Worm (Caenorhabditis elegans) whole organism, L3 larva: Measurements from ENCODE around the gene pho-12.

ENCODE experiments used
- R02D3.7 ChIP-seq: fragments of 150-350 bp; optimal IDR thresholded peaks from 2 replicates; lab custom pipeline; 2014; ENCODE audit warnings: missing biosample characterization, missing genetic modification characterization
- aly-2 ChIP-seq: fragments of 150-350 bp; optimal IDR thresholded peaks from 2 replicates; lab custom pipeline; 2014; ENCODE audit warnings: missing biosample characterization, missing genetic modification characterization
- ceh-16 ChIP-seq: sonication (generic microtip); optimal IDR thresholded peaks from 2 replicates; lab custom pipeline; 2017; ENCODE audit warnings: missing biosample characterization, missing genetic modification characterization
- ceh-28 ChIP-seq: fragments of 150-350 bp; optimal IDR thresholded peaks from 2 replicates; lab custom pipeline; 2014; ENCODE audit warnings: missing biosample characterization, missing genetic modification reagents, missing genetic modification characterization
- ceh-9 ChIP-seq: sonication (generic microtip); optimal IDR thresholded peaks from 2 replicates; lab custom pipeline; 2018; ENCODE audit warnings: missing biosample characterization, missing genetic modification characterization
- egl-27 ChIP-seq: sonication (generic microtip); optimal IDR thresholded peaks from 4 replicates; lab custom pipeline; 2017; ENCODE audit warnings: missing biosample characterization, missing genetic modification reagents, missing genetic modification characterization
- egl-5 ChIP-seq: fragments of 150-350 bp; optimal IDR thresholded peaks from 2 replicates; lab custom pipeline; 2017; ENCODE audit warnings: missing biosample characterization, missing genetic modification reagents, missing genetic modification characterization, inconsistent platforms
- elt-2 ChIP-seq: sonication (generic microtip); optimal IDR thresholded peaks from 2 replicates; lab custom pipeline; 2016; ENCODE audit warnings: missing genetic modification reagents, mild to moderate bottlenecking, missing genetic modification characterization, missing compliant biosample characterization
- elt-3 ChIP-seq, 3 experiments: fragments of 150-350 bp in 1 of 3; sonication (generic microtip) in 2 of 3; optimal IDR thresholded peaks; 2 replicates in 2 of 3; 4 replicates in 1 of 3; lab custom pipeline; 2014 to 2017; ENCODE audit warnings: missing biosample characterization in 3 of 3, missing genetic modification characterization in 3 of 3
- eor-1 ChIP-seq, 2 experiments: fragments of 150-350 bp; optimal IDR thresholded peaks; 2 replicates each; lab custom pipeline; 2014 to 2018; ENCODE audit warnings: missing biosample characterization in 2 of 2, missing genetic modification characterization in 2 of 2
- fkh-2 ChIP-seq: fragments of 150-350 bp; optimal IDR thresholded peaks from 2 replicates; lab custom pipeline; 2014; ENCODE audit warnings: missing biosample characterization, missing genetic modification reagents, missing genetic modification characterization
- fos-1 ChIP-seq: fragments of 150-350 bp; optimal IDR thresholded peaks from 2 replicates; lab custom pipeline; 2014; ENCODE audit warnings: missing biosample characterization, missing genetic modification characterization
- hmg-11 ChIP-seq: sonication (generic microtip); optimal IDR thresholded peaks from 2 replicates; lab custom pipeline; 2016; ENCODE audit warnings: missing genetic modification characterization, missing compliant biosample characterization
- jun-1 ChIP-seq: fragments of 150-350 bp; optimal IDR thresholded peaks from 2 replicates; lab custom pipeline; 2014; ENCODE audit warnings: missing biosample characterization, missing genetic modification reagents, missing genetic modification characterization
- lin-39 ChIP-seq: fragments of 150-350 bp; optimal IDR thresholded peaks from 2 replicates; lab custom pipeline; 2018; ENCODE audit warnings: missing biosample characterization, missing genetic modification reagents, missing genetic modification characterization
- lsy-12 ChIP-seq: sonication (generic microtip); optimal IDR thresholded peaks from 2 replicates; lab custom pipeline; 2016; ENCODE audit warnings: mild to moderate bottlenecking, missing genetic modification characterization, missing compliant biosample characterization
- nfya-1 ChIP-seq: sonication (generic microtip); optimal IDR thresholded peaks from 2 replicates; lab custom pipeline; 2017; ENCODE audit warnings: missing genetic modification characterization, mild to moderate bottlenecking, missing compliant biosample characterization, antibody characterized with exemption, moderate library complexity; ENCODE audit not compliant: insufficient read depth
- nhr-11 ChIP-seq: fragments of 150-350 bp; optimal IDR thresholded peaks from 2 replicates; lab custom pipeline; 2014; ENCODE audit warnings: missing biosample characterization, missing genetic modification characterization
- nhr-12 ChIP-seq: fragments of 150-350 bp; optimal IDR thresholded peaks from 2 replicates; lab custom pipeline; 2014; ENCODE audit warnings: missing biosample characterization, missing genetic modification characterization
- nhr-23 ChIP-seq: fragments of 150-350 bp; optimal IDR thresholded peaks from 2 replicates; lab custom pipeline; 2014; ENCODE audit warnings: missing biosample characterization, missing genetic modification reagents, missing genetic modification characterization
- nhr-237 ChIP-seq: fragments of 150-350 bp; optimal IDR thresholded peaks from 2 replicates; lab custom pipeline; 2014; ENCODE audit warnings: missing biosample characterization, missing genetic modification characterization
- nhr-25 ChIP-seq: sonication (generic microtip); optimal IDR thresholded peaks from 2 replicates; lab custom pipeline; 2017; ENCODE audit warnings: missing biosample characterization, missing genetic modification characterization
- nhr-28 ChIP-seq: fragments of 150-350 bp; optimal IDR thresholded peaks from 2 replicates; lab custom pipeline; 2014; ENCODE audit warnings: missing biosample characterization, missing genetic modification characterization
- nhr-43 ChIP-seq: sonication (generic microtip); optimal IDR thresholded peaks from 2 replicates; lab custom pipeline; 2016; ENCODE audit warnings: mild to moderate bottlenecking, missing genetic modification characterization, missing compliant biosample characterization; ENCODE audit not compliant: poor library complexity, severe bottlenecking
- nhr-67 ChIP-seq: fragments of 150-350 bp; optimal IDR thresholded peaks from 2 replicates; lab custom pipeline; 2014; ENCODE audit warnings: missing biosample characterization, missing genetic modification characterization
- nhr-76 ChIP-seq: fragments of 150-350 bp; sonication (generic microtip); optimal IDR thresholded peaks from 5 replicates; lab custom pipeline; 2014; ENCODE audit warnings: missing biosample characterization, missing genetic modification characterization
- pha-4 ChIP-seq: fragments of 150-350 bp; optimal IDR thresholded peaks from 2 replicates; lab custom pipeline; 2014; ENCODE audit warnings: missing biosample characterization, missing genetic modification reagents, missing genetic modification characterization
- pqm-1 ChIP-seq: fragments of 150-350 bp; optimal IDR thresholded peaks from 2 replicates; lab custom pipeline; 2017; ENCODE audit warnings: missing biosample characterization, missing genetic modification characterization, inconsistent platforms
- skn-1 ChIP-seq: fragments of 150-350 bp; optimal IDR thresholded peaks from 2 replicates; lab custom pipeline; 2014; ENCODE audit warnings: missing biosample characterization, missing genetic modification characterization
- snpc-4 ChIP-seq: fragments of 150-350 bp; optimal IDR thresholded peaks from 2 replicates; lab custom pipeline; 2014; ENCODE audit warnings: missing biosample characterization, missing genetic modification characterization
- tbx-2 ChIP-seq: sonication (generic microtip); optimal IDR thresholded peaks from 2 replicates; lab custom pipeline; 2016; ENCODE audit warnings: mild to moderate bottlenecking, missing genetic modification characterization, missing compliant biosample characterization
- unc-39 ChIP-seq: sonication (generic microtip); optimal IDR thresholded peaks from 4 replicates; lab custom pipeline; 2017; ENCODE audit warnings: missing biosample characterization, missing genetic modification characterization
- unc-62 ChIP-seq: fragments of 150-350 bp; sonication (generic microtip); optimal IDR thresholded peaks from 4 replicates; lab custom pipeline; 2014; ENCODE audit warnings: missing biosample characterization, missing genetic modification reagents, missing genetic modification characterization
- zag-1 ChIP-seq: fragments of 150-350 bp; optimal IDR thresholded peaks from 2 replicates; lab custom pipeline; 2014; ENCODE audit warnings: missing biosample characterization, missing genetic modification characterization
- ztf-4 ChIP-seq: fragments of 150-350 bp; optimal IDR thresholded peaks from 2 replicates; lab custom pipeline; 2014; ENCODE audit warnings: missing biosample characterization, missing genetic modification characterization

Gene pho-12

ce11 chrII:5092362-5093281 lies 32.0 kb upstream of the pho-12 start, which contains the start of gene C04G6.2:
C04G6.2 (plus strand) TSS chrII:5093231.
- TF ChIP-seq eor-1 (tag; optimal IDR thresholded peaks at IDR 0.05; lab: Kevin White, UChicago) (no peak), pha-4 (tag; lab: Kevin White, UChicago) (peak; percentile 98), hmg-11 (tag; lab: Kevin White, UChicago) (peak; percentile 72), aly-2 (no peak), ztf-4 (tag; lab: Kevin White, UChicago) (no peak), ceh-9 (no peak), elt-3 (tag; optimal IDR thresholded peaks at IDR 0.05; lab: Kevin White, UChicago) (no peak), nhr-23 (tag; lab: Kevin White, UChicago) (peak; percentile 72), fkh-2 (tag; lab: Kevin White, UChicago) (peak; percentile 97), zag-1 (tag; lab: Kevin White, UChicago) (no peak), nhr-25 (peak; percentile 52), ceh-16 (tag; lab: Kevin White, UChicago) (no peak), egl-27 (tag; lab: Kevin White, UChicago) (no peak), nhr-11 (tag; lab: Kevin White, UChicago) (no peak), nhr-76 (tag; lab: Kevin White, UChicago) (no peak), lsy-12 (no peak), nhr-237 (no peak), fos-1 (tag; lab: Kevin White, UChicago) (no peak), elt-2 (tag; lab: Kevin White, UChicago) (peak; percentile 95), nhr-43 (tag; lab: Kevin White, UChicago) (peak; percentile 51), jun-1 (no peak), skn-1 (tag; lab: Kevin White, UChicago) (no peak), lin-39 (tag; lab: Kevin White, UChicago) (peak; percentile 61), pqm-1 (tag; lab: Kevin White, UChicago) (peak; percentile 59), snpc-4 (tag; lab: Kevin White, UChicago) (peak; percentile 73), unc-62 (no peak), nfya-1 (tag; lab: Kevin White, UChicago) (peak; percentile 77), ceh-28 (tag; lab: Kevin White, UChicago) (peak; percentile 39), unc-39 (tag; lab: Kevin White, UChicago) (no peak), nhr-12 (tag; lab: Kevin White, UChicago) (no peak), nhr-28 (no peak), egl-5 (tag; lab: Kevin White, UChicago) (peak; percentile 87), tbx-2 (tag; lab: Kevin White, UChicago) (no peak)

ce11 chrII:5091640-5092243 lies 31.1 kb upstream of the pho-12 start, which contains the start of gene pld-1:
pld-1 (minus strand) TSS chrII:5091690.
- no peak for TF ChIP-seq nhr-23 (tag; lab: Kevin White, UChicago)
- TF ChIP-seq R02D3.7 (tag; lab: Kevin White, UChicago), result no peak
- no peak for TF ChIP-seq elt-3 (tag; optimal IDR thresholded peaks at IDR 0.05; lab: Kevin White, UChicago)

- peak; percentile 88 for TF ChIP-seq elt-2 (tag; lab: Kevin White, UChicago)
- peak; percentile 52 for TF ChIP-seq pha-4 (tag; lab: Kevin White, UChicago)
- peak; percentile 13 for TF ChIP-seq pqm-1 (tag; lab: Kevin White, UChicago)
- TF ChIP-seq nhr-67, result no peak
These were observed 25.5 kb upstream of the pho-12 start for ce11 chrII:5086143-5086542.

ce11 chrII:5085450-5085849 lies 24.8 kb upstream of the pho-12 start, which contains the start of gene txt-9:
txt-9 (plus strand) TSS chrII:5085785.
- TF ChIP-seq nhr-237 (no peak), elt-2 (tag; lab: Kevin White, UChicago) (peak; percentile 73)
